Fruit fly (Drosophila melanogaster): ENCODE data around the gene Hibch.

Gene Hibch

DNA sequence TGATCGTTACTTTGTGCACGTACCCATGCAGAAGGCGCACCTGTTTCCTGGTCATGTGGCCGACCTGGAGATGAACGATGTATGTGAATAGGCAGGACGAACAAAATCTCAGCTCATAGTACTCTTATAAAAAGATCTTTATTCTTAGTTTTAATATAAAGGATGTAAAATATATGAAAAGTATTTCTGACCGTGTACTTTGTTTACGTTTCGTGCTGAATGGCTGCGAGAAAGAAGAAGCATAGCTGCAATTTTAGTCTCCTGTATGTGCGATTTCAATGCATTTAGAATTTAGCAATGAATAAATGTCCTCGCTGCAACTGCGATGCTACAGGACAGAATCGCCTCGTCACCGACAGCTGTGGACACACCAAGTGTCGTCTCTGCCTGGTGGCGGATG is 9.2 kb upstream of the Hibch start, which contains the start of the genes CG42726 and CG42727 (continued):
- peak; percentile 43 for TF ChIP-seq CG2678 (tag; optimal IDR thresholded peaks at IDR 0.05)
- no peak for TF ChIP-seq CG32767 (GFP tag; IDR thresholded peaks at IDR 0.05)
- no peak for TF ChIP-seq CG14965 (GFP tag; optimal IDR thresholded peaks at IDR 0.05; ENCODE audit: borderline replicate concordance)
- no peak for TF ChIP-seq lov (optimal IDR thresholded peaks at IDR 0.05)
- no peak for TF ChIP-seq lov (GFP tag; IDR thresholded peaks at IDR 0.05)
- no peak for TF ChIP-seq pfk (GFP tag; optimal IDR thresholded peaks at IDR 0.05)
- TF ChIP-seq ftz-f1 (GFP tag; optimal IDR thresholded peaks at IDR 0.05): no peak
- TF ChIP-seq Oaz (GFP tag; IDR thresholded peaks at IDR 0.05): peak; percentile 11; the same call in 1 of the 2 replicates
- TF ChIP-seq cato (GFP tag; optimal IDR thresholded peaks at IDR 0.05; ENCODE audit: borderline replicate concordance): peak; percentile 0
- TF ChIP-seq nom (GFP tag; optimal IDR thresholded peaks at IDR 0.05): no peak
- TF ChIP-seq CG18619 (GFP tag; optimal IDR thresholded peaks at IDR 0.05): peak; percentile 17
- no peak for TF ChIP-seq CHES-1-like (GFP tag; optimal IDR thresholded peaks at IDR 0.05)
- no peak for TF ChIP-seq Gsc (GFP tag; IDR thresholded peaks at IDR 0.05)
- no peak for TF ChIP-seq HHEX (GFP tag; optimal IDR thresholded peaks at IDR 0.05)
- no peak for TF ChIP-seq crol (GFP tag; IDR thresholded peaks at IDR 0.05)
- TF ChIP-seq dysf (GFP tag; IDR thresholded peaks at IDR 0.05): no peak
- TF ChIP-seq B-H2 (GFP tag; optimal IDR thresholded peaks at IDR 0.05): no peak
- no peak for TF ChIP-seq CG30020 (tag; optimal IDR thresholded peaks at IDR 0.05)
- peak; percentile 39 for TF ChIP-seq grau (tag; optimal IDR thresholded peaks at IDR 0.05)
- peak; percentile 14 for TF ChIP-seq CG13775 (GFP tag; optimal IDR thresholded peaks at IDR 0.05)
- TF ChIP-seq ems (GFP tag; optimal IDR thresholded peaks at IDR 0.05): peak; percentile 52
- no peak for TF ChIP-seq h (optimal IDR thresholded peaks at IDR 0.05)
- TF ChIP-seq CG2129 (GFP tag; IDR thresholded peaks at IDR 0.05; ENCODE audit: partially characterized antibody): no peak
- no peak for TF ChIP-seq fd64A (GFP tag; optimal IDR thresholded peaks at IDR 0.05)
- TF ChIP-seq Stat92E (GFP tag; optimal IDR thresholded peaks at IDR 0.05): no peak
- TF ChIP-seq CG13287 (GFP tag; IDR thresholded peaks at IDR 0.05; ENCODE audit: partially characterized antibody): no peak; the same call in 1 of the 2 replicates
- TF ChIP-seq esg (GFP tag; conservative IDR thresholded peaks at IDR 0.05): 0 out of 2 replicates have a peak, but pooled peaks have one; percentile 19
- TF ChIP-seq Rfx (GFP tag; IDR thresholded peaks at IDR 0.05): peak; percentile 50; the same call in 1 of the 2 replicates
- no peak for TF ChIP-seq TFAM (GFP tag; optimal IDR thresholded peaks at IDR 0.05)
- TF ChIP-seq CG10209 (GFP tag; optimal IDR thresholded peaks at IDR 0.05): no peak
- TF ChIP-seq Optix (GFP tag; IDR thresholded peaks at IDR 0.05): no peak

DNA sequence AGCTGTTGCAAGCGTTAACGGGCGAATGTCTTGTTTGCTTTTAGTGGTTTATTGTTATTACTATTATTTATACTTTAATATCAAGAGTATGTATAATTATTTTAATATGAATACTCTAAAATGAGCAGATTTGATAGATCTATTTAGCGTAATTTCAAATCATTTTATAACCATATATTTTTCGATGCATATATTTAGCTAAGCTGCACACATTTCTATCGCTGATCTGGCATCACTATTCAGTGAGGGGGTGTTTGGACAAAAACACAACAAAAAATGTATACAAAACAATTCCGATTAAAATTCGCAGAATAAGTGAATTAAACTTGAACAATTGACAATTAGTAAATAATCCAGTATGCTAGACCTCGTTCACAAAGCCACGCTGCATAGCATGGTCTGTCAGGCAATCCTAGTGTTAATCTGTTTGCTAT is 6.0 kb upstream of the Hibch start, which contains the start of the genes Trs33 and Tmtc4:
Gene Trs33 (minus strand): TSS at position 3 of the 434 bp plus-strand sequence.
Gene Tmtc4 (plus strand): TSS at position 233 of the 434 bp plus-strand sequence.
- TF ChIP-seq CoRest (tag; optimal IDR thresholded peaks at IDR 0.05) (peak; percentile 51), CG3726 (GFP tag; IDR thresholded peaks at IDR 0.05) (no peak), D19A (tag; optimal IDR thresholded peaks at IDR 0.05) (peak; percentile 15), CG17361 (GFP tag; IDR thresholded peaks at IDR 0.05) (peak; percentile 57; the same call in 2 of the 3 replicates), CG13424 (tag; optimal IDR thresholded peaks at IDR 0.05) (peak; percentile 67), CG4424 (GFP tag; optimal IDR thresholded peaks at IDR 0.05) (peak; percentile 26), CG15269 (tag; optimal IDR thresholded peaks at IDR 0.05) (peak; percentile 59), phol (tag; optimal IDR thresholded peaks at IDR 0.05) (peak; percentile 38), lola (GFP tag; optimal IDR thresholded peaks at IDR 0.05) (peak in 1 of 3 experiments; percentile 40), gcm (GFP tag; optimal IDR thresholded peaks at IDR 0.05) (peak; percentile 48), HmgZ (tag; optimal IDR thresholded peaks at IDR 0.05) (peak; percentile 74), otp (GFP tag; IDR thresholded peaks at IDR 0.05) (no peak), CG12391 (tag; optimal IDR thresholded peaks at IDR 0.05) (peak; percentile 72), fd3F (GFP tag; optimal IDR thresholded peaks at IDR 0.05) (no peak), Scr (GFP tag; IDR thresholded peaks at IDR 0.05; ENCODE audit: partially characterized antibody) (peak; percentile 33; the same call in 1 of the 2 replicates), oc (tag; optimal IDR thresholded peaks at IDR 0.05) (peak; percentile 46), Chrac-16 (GFP tag; optimal IDR thresholded peaks at IDR 0.05) (peak; percentile 1), row (GFP tag; IDR thresholded peaks at IDR 0.05) (peak; percentile 85), Eip74EF (GFP tag; optimal IDR thresholded peaks at IDR 0.05) (peak in 1 of 2 experiments; percentile 17), CG7556 (GFP tag; optimal IDR thresholded peaks at IDR 0.05) (peak; percentile 34)
